Fruit fly (Drosophila melanogaster) whole organism, embryonic: Measurements from ENCODE around the gene mthl12.

Source experiments
- CG10147 ChIP-seq: fragments of 200-800 bp; sonication (Bioruptor generic); optimal IDR thresholded peaks from 2 replicates; lab custom pipeline; 2019; ENCODE audit warnings: missing biosample characterization, mild to moderate bottlenecking, missing genetic modification characterization, moderate library complexity
- CG10462 ChIP-seq: fragments of 200-800 bp; sonication (Bioruptor generic); optimal IDR thresholded peaks from 2 replicates; lab custom pipeline; 2016; ENCODE audit warnings: missing biosample characterization, missing genetic modification characterization
- CG10979 ChIP-seq: fragments of 200-800 bp; sonication (Bioruptor generic); optimal IDR thresholded peaks from 2 replicates; lab custom pipeline; 2018; ENCODE audit warnings: missing biosample characterization, mild to moderate bottlenecking, missing genetic modification characterization, moderate library complexity
- CG11696 ChIP-seq: fragments of 200-800 bp; sonication (Bioruptor generic); IDR thresholded peaks from 2 replicates; pipeline ENCODE4 v1.3.6; 2022; ENCODE audit warnings: missing biosample characterization, missing genetic modification characterization
- CG12659 ChIP-seq: fragments of 200-800 bp; sonication (Bioruptor generic); optimal IDR thresholded peaks from 3 replicates; lab custom pipeline; 2017; ENCODE audit warnings: mild to moderate bottlenecking, missing biosample characterization, missing genetic modification reagents, missing genetic modification characterization
- CG12744 ChIP-seq: fragments of 200-800 bp; sonication (Bioruptor generic); optimal IDR thresholded peaks from 2 replicates; lab custom pipeline; 2016; ENCODE audit warnings: missing biosample characterization, missing genetic modification characterization
- CG13775 ChIP-seq: fragments of 200-800 bp; sonication (Bioruptor generic); optimal IDR thresholded peaks from 3 replicates; lab custom pipeline; 2017; ENCODE audit warnings: missing biosample characterization, mild to moderate bottlenecking, missing genetic modification characterization
- CG14710 ChIP-seq: fragments of 200-800 bp; sonication (Bioruptor generic); optimal IDR thresholded peaks from 3 replicates; lab custom pipeline; 2019; ENCODE audit warnings: missing biosample characterization, mild to moderate bottlenecking, missing genetic modification characterization, moderate library complexity
- CG17385 ChIP-seq: fragments of 200-800 bp; sonication (Bioruptor generic); optimal IDR thresholded peaks from 3 replicates; lab custom pipeline; 2018; ENCODE audit warnings: missing biosample characterization, mild to moderate bottlenecking, missing genetic modification characterization
- CG17912 ChIP-seq: fragments of 200-800 bp; sonication (Bioruptor generic); optimal IDR thresholded peaks from 2 replicates; lab custom pipeline; 2018; ENCODE audit warnings: missing biosample characterization, mild to moderate bottlenecking, missing genetic modification characterization
- CG18764 ChIP-seq: fragments of 200-800 bp; sonication (Bioruptor generic); optimal IDR thresholded peaks from 3 replicates; lab custom pipeline; 2016; ENCODE audit warnings: missing biosample characterization, missing genetic modification characterization
- CG31388 ChIP-seq: fragments of 200-800 bp; sonication (Bioruptor generic); optimal IDR thresholded peaks from 2 replicates; lab custom pipeline; 2016; ENCODE audit warnings: missing biosample characterization, missing genetic modification characterization
- CG31441 ChIP-seq: fragments of 200-800 bp; sonication (Bioruptor generic); IDR thresholded peaks from 2 replicates; pipeline ENCODE4 v1.3.6; 2022; ENCODE audit warnings: missing biosample characterization, missing genetic modification characterization
- CG32767 ChIP-seq: fragments of 200-800 bp; sonication (Bioruptor generic); IDR thresholded peaks from 2 replicates; pipeline ENCODE4 v1.3.6; 2022; ENCODE audit warnings: missing biosample characterization, missing genetic modification characterization
- CG4707 ChIP-seq: fragments of 200-800 bp; sonication (Bioruptor generic); optimal IDR thresholded peaks from 2 replicates; lab custom pipeline; 2018; ENCODE audit warnings: missing biosample characterization, mild to moderate bottlenecking, missing genetic modification characterization, moderate library complexity
- CG6689 ChIP-seq: fragments of 200-800 bp; sonication (Bioruptor generic); IDR thresholded peaks from 2 replicates; pipeline ENCODE4 v1.3.6; 2022; ENCODE audit warnings: missing biosample characterization, missing genetic modification characterization
- CG6813 ChIP-seq: fragments of 200-800 bp; sonication (Bioruptor generic); optimal IDR thresholded peaks from 2 replicates; lab custom pipeline; 2017; ENCODE audit warnings: missing biosample characterization, missing genetic modification characterization, mild to moderate bottlenecking, moderate library complexity, missing genetic modification reagents
- CG7839 ChIP-seq: fragments of 200-800 bp; sonication (Bioruptor generic); optimal IDR thresholded peaks from 3 replicates; lab custom pipeline; 2018; ENCODE audit warnings: missing biosample characterization, mild to moderate bottlenecking, missing genetic modification characterization, moderate library complexity
- CG8281 ChIP-seq: fragments of 200-800 bp; sonication (Bioruptor generic); optimal IDR thresholded peaks from 2 replicates; lab custom pipeline; 2018; ENCODE audit warnings: missing biosample characterization, mild to moderate bottlenecking, missing genetic modification characterization, moderate library complexity
- CTCF ChIP-seq: fragments of 200-800 bp; sonication (Bioruptor generic); optimal IDR thresholded peaks from 2 replicates; lab custom pipeline; 2017; ENCODE audit warnings: missing biosample characterization, mild to moderate bottlenecking, missing genetic modification characterization, moderate library complexity
- Dip3 ChIP-seq: fragments of 200-800 bp; sonication (Bioruptor generic); optimal IDR thresholded peaks from 3 replicates; lab custom pipeline; 2016; ENCODE audit warnings: missing biosample characterization, missing genetic modification characterization
- Fer3 ChIP-seq: fragments of 200-800 bp; sonication (Bioruptor generic); optimal IDR thresholded peaks from 2 replicates; lab custom pipeline; 2018; ENCODE audit warnings: missing biosample characterization, mild to moderate bottlenecking, missing genetic modification characterization, moderate library complexity
- Gsc ChIP-seq: fragments of 200-800 bp; sonication (Bioruptor generic); IDR thresholded peaks from 2 replicates; pipeline ENCODE4 v1.3.6; 2022; ENCODE audit warnings: missing biosample characterization, missing genetic modification characterization
- Hsf ChIP-seq: fragments of 200-800 bp; sonication (Bioruptor generic); optimal IDR thresholded peaks from 3 replicates; lab custom pipeline; 2016; ENCODE audit warnings: missing biosample characterization, missing genetic modification characterization
- Lhr ChIP-seq: fragments of 200-800 bp; sonication (Bioruptor generic); optimal IDR thresholded peaks from 3 replicates; lab custom pipeline; 2017; ENCODE audit warnings: mild to moderate bottlenecking, missing biosample characterization, missing genetic modification reagents, missing genetic modification characterization
- MTF-1 ChIP-seq: fragments of 200-800 bp; sonication (Bioruptor generic); optimal IDR thresholded peaks from 2 replicates; lab custom pipeline; 2018; ENCODE audit warnings: missing biosample characterization, mild to moderate bottlenecking, missing genetic modification characterization, borderline replicate concordance
- Med ChIP-seq: fragments of 200-800 bp; sonication (Bioruptor generic); peaks from one replicate; lab custom pipeline; 2016; ENCODE audit warnings: missing biosample characterization, missing genetic modification characterization, mild to moderate bottlenecking, inconsistent platforms, moderate library complexity
- NC2β ChIP-seq: fragments of 200-800 bp; sonication (Bioruptor generic); optimal IDR thresholded peaks from 2 replicates; lab custom pipeline; 2016; ENCODE audit warnings: missing biosample characterization, missing genetic modification characterization
- NfI ChIP-seq: fragments of 200-800 bp; sonication (Bioruptor generic); optimal IDR thresholded peaks from 3 replicates; lab custom pipeline; 2018; ENCODE audit warnings: missing biosample characterization, mild to moderate bottlenecking, missing genetic modification characterization, moderate library complexity
- Rfx ChIP-seq: fragments of 200-800 bp; sonication (Bioruptor generic); IDR thresholded peaks from 2 replicates; pipeline ENCODE4 v1.3.6; 2022; ENCODE audit warnings: missing biosample characterization, missing genetic modification characterization
- Six4 ChIP-seq: fragments of 200-800 bp; sonication (Bioruptor generic); optimal IDR thresholded peaks from 2 replicates; lab custom pipeline; 2016; ENCODE audit warnings: missing biosample characterization, missing genetic modification characterization
- Sox100B ChIP-seq: fragments of 200-800 bp; sonication (Bioruptor generic); optimal IDR thresholded peaks from 3 replicates; lab custom pipeline; 2018; ENCODE audit warnings: missing biosample characterization, mild to moderate bottlenecking, missing genetic modification characterization
- Sox102F ChIP-seq: fragments of 200-800 bp; sonication (Bioruptor generic); optimal IDR thresholded peaks from 2 replicates; lab custom pipeline; 2018; ENCODE audit warnings: missing biosample characterization, mild to moderate bottlenecking, missing genetic modification characterization, moderate library complexity
- Ssrp ChIP-seq: fragments of 200-800 bp; sonication (Bioruptor generic); optimal IDR thresholded peaks from 2 replicates; lab custom pipeline; 2018; ENCODE audit warnings: missing biosample characterization, mild to moderate bottlenecking, missing genetic modification characterization, moderate library complexity
- ci ChIP-seq: fragments of 200-800 bp; sonication (Bioruptor generic); IDR thresholded peaks from 3 replicates; pipeline ENCODE4 v1.3.6; 2022; ENCODE audit warnings: missing biosample characterization, missing genetic modification characterization
- dysf ChIP-seq: fragments of 200-800 bp; sonication (Bioruptor generic); IDR thresholded peaks from 3 replicates; pipeline ENCODE4 v1.3.6; 2022; ENCODE audit warnings: missing biosample characterization, missing genetic modification characterization
- ewg ChIP-seq: fragments of 200-800 bp; sonication (Bioruptor generic); optimal IDR thresholded peaks from 3 replicates; lab custom pipeline; 2017; ENCODE audit warnings: mild to moderate bottlenecking, missing biosample characterization, missing genetic modification reagents, missing genetic modification characterization
- kah ChIP-seq: fragments of 200-800 bp; sonication (Bioruptor generic); optimal IDR thresholded peaks from 2 replicates; lab custom pipeline; 2018; ENCODE audit warnings: missing biosample characterization, mild to moderate bottlenecking, missing genetic modification characterization
- luna ChIP-seq: fragments of 200-800 bp; sonication (Bioruptor generic); optimal IDR thresholded peaks from 2 replicates; lab custom pipeline; 2016; ENCODE audit warnings: missing biosample characterization, missing genetic modification characterization
- mam ChIP-seq: fragments of 200-800 bp; sonication (Bioruptor generic); optimal IDR thresholded peaks from 3 replicates; lab custom pipeline; 2016; ENCODE audit warnings: missing biosample characterization, missing genetic modification characterization
- nerfin-1 ChIP-seq: fragments of 200-800 bp; sonication (Bioruptor generic); optimal IDR thresholded peaks from 3 replicates; lab custom pipeline; 2019; ENCODE audit warnings: missing biosample characterization, mild to moderate bottlenecking, missing genetic modification characterization, moderate library complexity
- nmo ChIP-seq: fragments of 200-800 bp; sonication (Bioruptor generic); optimal IDR thresholded peaks from 2 replicates; lab custom pipeline; 2018; ENCODE audit warnings: missing biosample characterization, mild to moderate bottlenecking, missing genetic modification characterization, moderate library complexity
- oc ChIP-seq: fragments of 200-800 bp; sonication (Bioruptor generic); optimal IDR thresholded peaks from 2 replicates; lab custom pipeline; 2018; ENCODE audit warnings: missing biosample characterization, mild to moderate bottlenecking, missing genetic modification characterization, moderate library complexity
- peb ChIP-seq: fragments of 200-800 bp; sonication (Bioruptor generic); IDR thresholded peaks from 2 replicates; pipeline ENCODE4 v1.3.6; 2022; ENCODE audit warnings: missing biosample characterization, missing genetic modification characterization
- phol ChIP-seq: fragments of 200-800 bp; sonication (Bioruptor generic); optimal IDR thresholded peaks from 3 replicates; lab custom pipeline; 2018; ENCODE audit warnings: missing biosample characterization, mild to moderate bottlenecking, missing genetic modification characterization, moderate library complexity
- sens ChIP-seq: fragments of 200-800 bp; sonication (Bioruptor generic); peaks from one replicate; lab custom pipeline; 2016; ENCODE audit warnings: missing biosample characterization, missing genetic modification characterization
- sens-2 ChIP-seq: fragments of 200-800 bp; sonication (Bioruptor generic); IDR thresholded peaks from 2 replicates; pipeline ENCODE4 v1.3.6; 2022; ENCODE audit warnings: missing biosample characterization, missing genetic modification characterization
- sr ChIP-seq: fragments of 200-800 bp; sonication (Bioruptor generic); IDR thresholded peaks from 3 replicates; pipeline ENCODE4 v1.3.6; 2022; ENCODE audit warnings: missing biosample characterization, missing genetic modification characterization
- stc ChIP-seq: fragments of 200-800 bp; sonication (Bioruptor generic); IDR thresholded peaks from 2 replicates; pipeline ENCODE4 v1.3.6; 2022; ENCODE audit warnings: missing biosample characterization, missing genetic modification characterization
- ttk ChIP-seq: fragments of 200-800 bp; sonication (Bioruptor generic); IDR thresholded peaks from 2 replicates; pipeline ENCODE4 v2.1.2; 2022; ENCODE audit warnings: missing biosample characterization, missing genetic modification characterization
- z ChIP-seq: fragments of 200-800 bp; sonication (Bioruptor generic); IDR thresholded peaks from 3 replicates; pipeline ENCODE4 v1.3.6; 2022; ENCODE audit warnings: missing biosample characterization, missing genetic modification characterization

mthl12 gene

dm6 chr3R:13319873-13320272 lies 33.6 kb upstream of the mthl12 start:
- peak; percentile 41 for TF ChIP-seq CG17385 (GFP tag; lab: Kevin White, UChicago)
- TF ChIP-seq CG32767: 0 out of 2 replicates have a peak, but pooled peaks have one; percentile 39
- TF ChIP-seq sr (GFP tag; lab: Robert Waterston, UW): peak; percentile 24; the same call in 1 of the 3 replicates
- peak; percentile 66 for TF ChIP-seq NfI (GFP tag; lab: Kevin White, UChicago)
- peak; percentile 35 for TF ChIP-seq CTCF
- TF ChIP-seq ttk (GFP tag; lab: Robert Waterston, UW): peak; percentile 30; the same call in 1 of the 2 replicates
- peak; percentile 85 for TF ChIP-seq ci (GFP tag; lab: Robert Waterston, UW)
- peak; percentile 67 for TF ChIP-seq CG11696
- no peak for TF ChIP-seq mam (GFP tag; lab: Kevin White, UChicago)
- peak; percentile 4 for TF ChIP-seq Lhr (GFP tag; lab: Kevin White, UChicago)
- TF ChIP-seq MTF-1 (GFP tag; lab: Kevin White, UChicago): no peak
- no peak for TF ChIP-seq Six4
- TF ChIP-seq NC2β (GFP tag; lab: Kevin White, UChicago): no peak
- TF ChIP-seq sens-2 (GFP tag; lab: Robert Waterston, UW): peak; percentile 16; the same call in 1 of the 2 replicates
- no peak for TF ChIP-seq Sox100B (GFP tag; lab: Kevin White, UChicago)
- TF ChIP-seq stc (GFP tag; lab: Robert Waterston, UW): peak; percentile 57; the same call in 1 of the 2 replicates
- TF ChIP-seq peb (GFP tag; lab: Robert Waterston, UW): 0 out of 2 replicates have a peak, but pooled peaks have one; percentile 11
- no peak for TF ChIP-seq CG8281
- TF ChIP-seq z (GFP tag; lab: Robert Waterston, UW): peak; percentile 51; the same call in 1 of the 3 replicates
- peak; percentile 16 for TF ChIP-seq Sox102F (GFP tag; lab: Kevin White, UChicago)
- no peak for TF ChIP-seq CG10462
- TF ChIP-seq Dip3: no peak
- TF ChIP-seq CG10147 (GFP tag; lab: Kevin White, UChicago): no peak
- no peak for TF ChIP-seq CG31388 (GFP tag; lab: Kevin White, UChicago)
- peak; percentile 4 for TF ChIP-seq Hsf (GFP tag; lab: Kevin White, UChicago)
- peak; percentile 20 for TF ChIP-seq CG6813 (GFP tag; lab: Kevin White, UChicago)
- no peak for TF ChIP-seq luna
- TF ChIP-seq CG12744 (GFP tag; lab: Kevin White, UChicago): peak; percentile 31
- 0 out of 2 replicates have a peak, but pooled peaks have one; percentile 25 for TF ChIP-seq CG6689 (GFP tag; lab: Robert Waterston, UW)
- TF ChIP-seq CG12659: peak; percentile 8
- TF ChIP-seq dysf (GFP tag; lab: Robert Waterston, UW): peak; percentile 16; the same call in 1 of the 3 replicates
- peak; percentile 6 for TF ChIP-seq oc
- TF ChIP-seq CG7839: peak; percentile 39
- TF ChIP-seq CG4707 (GFP tag; lab: Kevin White, UChicago): peak; percentile 51
- peak; percentile 8 for TF ChIP-seq CG17912 (GFP tag; lab: Kevin White, UChicago)
- TF ChIP-seq Gsc: no peak
- peak; percentile 92 for TF ChIP-seq Med (GFP tag; lab: Kevin White, UChicago)
- TF ChIP-seq phol (tag; lab: Kevin White, UChicago): no peak
- TF ChIP-seq CG31441 (GFP tag; lab: Robert Waterston, UW): peak; percentile 42
- peak; percentile 24; the same call in 1 of the 2 replicates for TF ChIP-seq Rfx (GFP tag; lab: Robert Waterston, UW)
- no peak for TF ChIP-seq CG10979
- TF ChIP-seq Ssrp: no peak
- peak; percentile 16 for TF ChIP-seq CG13775 (GFP tag; lab: Kevin White, UChicago)
- peak; percentile 19 for TF ChIP-seq Fer3 (tag; lab: Kevin White, UChicago)
- TF ChIP-seq sens (GFP tag; lab: Kevin White, UChicago): peak; percentile 84
- no peak for TF ChIP-seq kah (GFP tag; lab: Kevin White, UChicago)
- no peak for TF ChIP-seq nerfin-1 (tag; lab: Kevin White, UChicago)
- peak; percentile 15 for TF ChIP-seq nmo (GFP tag; lab: Kevin White, UChicago)
- no peak for TF ChIP-seq CG14710 (tag; lab: Kevin White, UChicago)
- peak; percentile 7 for TF ChIP-seq ewg (GFP tag; lab: Kevin White, UChicago)
- TF ChIP-seq CG18764 (GFP tag; lab: Kevin White, UChicago): no peak
